Worm (Caenorhabditis elegans) whole organism, L1 larva: Measurements from ENCODE around the gene idpc-3.

Experiments used
- F16B12.6 ChIP-seq: fragments of 150-350 bp; optimal IDR thresholded peaks from 2 replicates; lab custom pipeline; 2014; ENCODE audit warnings: missing biosample characterization, missing genetic modification characterization
- Y116A8C.19 ChIP-seq: sonication (generic microtip); optimal IDR thresholded peaks from 2 replicates; lab custom pipeline; 2016; ENCODE audit warnings: missing compliant biosample characterization, missing genetic modification characterization, borderline replicate concordance
- aha-1 ChIP-seq: fragments of 150-350 bp; optimal IDR thresholded peaks from 2 replicates; lab custom pipeline; 2014; ENCODE audit warnings: missing biosample characterization, missing genetic modification characterization
- aly-2 ChIP-seq: fragments of 150-350 bp; optimal IDR thresholded peaks from 2 replicates; lab custom pipeline; 2014; ENCODE audit warnings: missing biosample characterization, missing genetic modification characterization
- blmp-1 ChIP-seq: fragments of 150-350 bp; optimal IDR thresholded peaks from 2 replicates; lab custom pipeline; 2014; ENCODE audit warnings: missing biosample characterization, missing genetic modification characterization
- ceh-63 ChIP-seq: fragments of 200-800 bp; sonication (Bioruptor generic); optimal IDR thresholded peaks from 2 replicates; lab custom pipeline; 2018; ENCODE audit warnings: mild to moderate bottlenecking, missing genetic modification characterization, missing compliant biosample characterization
- ceh-82 ChIP-seq, 3 experiments: fragments of 150-350 bp in 1 of 3; sonication (generic microtip) in 2 of 3; optimal IDR thresholded peaks; 2 replicates each; lab custom pipeline; 2014 to 2017; ENCODE audit warnings: missing biosample characterization in 3 of 3, missing genetic modification characterization in 3 of 3
- ces-1 ChIP-seq: fragments of 150-350 bp; optimal IDR thresholded peaks from 2 replicates; lab custom pipeline; 2014; ENCODE audit warnings: missing biosample characterization, missing genetic modification reagents, missing genetic modification characterization
- dpl-1 ChIP-seq, 3 experiments: fragments of 150-350 bp in 2 of 3; sonication (generic microtip) in 1 of 3; optimal IDR thresholded peaks; 2 replicates each; lab custom pipeline; 2014 to 2017; ENCODE audit warnings: missing biosample characterization in 3 of 3, missing genetic modification characterization in 3 of 3, missing genetic modification reagents in 3 of 3
- efl-1 ChIP-seq, 4 experiments: fragments of 150-350 bp; optimal IDR thresholded peaks in 3 of 4; peaks in 1 of 4; 1 replicate in 1 of 4; 2 replicates in 3 of 4; lab custom pipeline; 2014; ENCODE audit warnings: missing biosample characterization in 2 of 4, missing genetic modification characterization in 2 of 4, missing genetic modification reagents in 2 of 4
- egl-13 ChIP-seq: sonication (generic microtip); optimal IDR thresholded peaks from 2 replicates; lab custom pipeline; 2016; ENCODE audit warnings: missing genotype, missing genetic modification reagents, missing genetic modification characterization, missing compliant biosample characterization
- egl-27 ChIP-seq, 2 experiments: fragments of 150-350 bp in 1 of 2; sonication (generic microtip); optimal IDR thresholded peaks; 3 replicates each; lab custom pipeline; 2017 to 2018; ENCODE audit warnings: missing biosample characterization in 2 of 2, missing genetic modification characterization in 2 of 2, missing genetic modification reagents in 2 of 2
- elt-2 ChIP-seq: sonication (generic microtip); optimal IDR thresholded peaks from 2 replicates; lab custom pipeline; 2016; ENCODE audit warnings: missing genetic modification characterization, mild to moderate bottlenecking, inconsistent platforms, missing compliant biosample characterization, missing genetic modification reagents
- elt-3 ChIP-seq, 6 experiments: fragments of 150-350 bp in 1 of 6; sonication (generic microtip); optimal IDR thresholded peaks; 2 replicates each; lab custom pipeline; 2017 to 2018; ENCODE audit warnings: missing biosample characterization in 6 of 6, missing genetic modification characterization in 6 of 6, inconsistent platforms in 1 of 6
- fkh-4 ChIP-seq: sonication (generic microtip); optimal IDR thresholded peaks from 2 replicates; lab custom pipeline; 2016; ENCODE audit warnings: missing compliant biosample characterization, missing genetic modification characterization, borderline replicate concordance
- fos-1 ChIP-seq: fragments of 150-350 bp; optimal IDR thresholded peaks from 2 replicates; lab custom pipeline; 2014; ENCODE audit warnings: missing biosample characterization, missing genetic modification characterization
- grh-1 ChIP-seq: fragments of 200-800 bp; sonication (Bioruptor generic); IDR thresholded peaks from 2 replicates; pipeline ENCODE4 v1.3.6; 2022; ENCODE audit warnings: missing genetic modification reagents, missing genetic modification characterization, missing compliant biosample characterization
- hlh-4 ChIP-seq: sonication (generic microtip); optimal IDR thresholded peaks from 2 replicates; lab custom pipeline; 2016; ENCODE audit warnings: mild to moderate bottlenecking, missing genetic modification characterization, missing compliant biosample characterization
- hpl-2 ChIP-seq: fragments of 150-350 bp; optimal IDR thresholded peaks from 2 replicates; lab custom pipeline; 2014; ENCODE audit warnings: missing biosample characterization, missing genetic modification reagents, missing genetic modification characterization
- lin-14 ChIP-seq: fragments of 200-800 bp; sonication (Bioruptor generic); optimal IDR thresholded peaks from 2 replicates; lab custom pipeline; 2018; ENCODE audit warnings: mild to moderate bottlenecking, missing genetic modification characterization, moderate library complexity, missing compliant biosample characterization
- lin-15B ChIP-seq: fragments of 150-350 bp; sonication (generic microtip); optimal IDR thresholded peaks from 3 replicates; lab custom pipeline; 2014; ENCODE audit warnings: missing biosample characterization, missing genetic modification characterization
- lin-35 ChIP-seq, 2 experiments: fragments of 150-350 bp; optimal IDR thresholded peaks; 2 replicates each; lab custom pipeline; 2014; ENCODE audit warnings: missing biosample characterization in 2 of 2, missing genetic modification characterization in 2 of 2, missing genetic modification reagents in 2 of 2
- lsy-2 ChIP-seq, 2 experiments: fragments of 150-350 bp; optimal IDR thresholded peaks; 2 replicates each; lab custom pipeline; 2014; ENCODE audit warnings: missing biosample characterization in 2 of 2, missing genetic modification characterization in 2 of 2
- mab-9 ChIP-seq: fragments of 200-800 bp; sonication (Bioruptor generic); IDR thresholded peaks from 2 replicates; pipeline ENCODE4 v1.3.6; 2022; ENCODE audit warnings: missing genetic modification reagents, missing genetic modification characterization, missing compliant biosample characterization
- nhr-11 ChIP-seq: fragments of 150-350 bp; optimal IDR thresholded peaks from 2 replicates; lab custom pipeline; 2014; ENCODE audit warnings: missing biosample characterization, missing genetic modification characterization
- nhr-19 ChIP-seq: fragments of 200-800 bp; sonication (Bioruptor generic); conservative IDR thresholded peaks from 2 replicates; pipeline ENCODE4 v1.3.6; 2022; ENCODE audit warnings: missing genetic modification characterization, missing compliant biosample characterization
- nhr-20 ChIP-seq: sonication (generic microtip); optimal IDR thresholded peaks from 2 replicates; lab custom pipeline; 2016; ENCODE audit warnings: mild to moderate bottlenecking, missing genetic modification characterization, missing compliant biosample characterization
- nhr-28 ChIP-seq: fragments of 150-350 bp; optimal IDR thresholded peaks from 2 replicates; lab custom pipeline; 2014; ENCODE audit warnings: missing biosample characterization, missing genetic modification characterization
- nhr-71 ChIP-seq: sonication (generic microtip); optimal IDR thresholded peaks from 2 replicates; lab custom pipeline; 2016; ENCODE audit warnings: mild to moderate bottlenecking, missing genetic modification characterization, moderate library complexity, missing compliant biosample characterization
- nhr-84 ChIP-seq: sonication (generic microtip); optimal IDR thresholded peaks from 2 replicates; lab custom pipeline; 2017; ENCODE audit warnings: missing biosample characterization, missing genetic modification characterization
- nhr-85 ChIP-seq: sonication (generic microtip); peaks from one replicate; lab custom pipeline; 2016; ENCODE audit warnings: missing genetic modification characterization, inconsistent platforms, missing compliant biosample characterization
- skn-1 ChIP-seq: fragments of 150-350 bp; optimal IDR thresholded peaks from 2 replicates; lab custom pipeline; 2014; ENCODE audit warnings: missing biosample characterization, missing genetic modification characterization
- snpc-4 ChIP-seq: fragments of 150-350 bp; optimal IDR thresholded peaks from 2 replicates; lab custom pipeline; 2014; ENCODE audit warnings: missing biosample characterization, missing genetic modification characterization
- snu-23 ChIP-seq: sonication (generic microtip); optimal IDR thresholded peaks from 2 replicates; lab custom pipeline; 2016; ENCODE audit warnings: missing genetic modification characterization, missing compliant biosample characterization
- sox-4 ChIP-seq: sonication (generic microtip); optimal IDR thresholded peaks from 2 replicates; lab custom pipeline; 2016; ENCODE audit warnings: missing genetic modification characterization, missing compliant biosample characterization
- swsn-7 ChIP-seq: sonication (generic microtip); optimal IDR thresholded peaks from 2 replicates; lab custom pipeline; 2016; ENCODE audit warnings: missing genetic modification characterization, missing compliant biosample characterization
- tbx-2 ChIP-seq: sonication (generic microtip); optimal IDR thresholded peaks from 2 replicates; lab custom pipeline; 2016; ENCODE audit warnings: missing genetic modification characterization, missing compliant biosample characterization
- unc-86 ChIP-seq: sonication (generic microtip); optimal IDR thresholded peaks from 2 replicates; lab custom pipeline; 2016; ENCODE audit warnings: missing genetic modification characterization, missing compliant biosample characterization
- unc-98 ChIP-seq: fragments of 200-800 bp; sonication (Bioruptor generic); IDR thresholded peaks from 2 replicates; pipeline ENCODE4 v1.3.6; 2022; ENCODE audit warnings: missing genetic modification characterization, missing compliant biosample characterization
- vab-15 ChIP-seq: sonication (generic microtip); optimal IDR thresholded peaks from 2 replicates; lab custom pipeline; 2017; ENCODE audit warnings: missing genotype, mild to moderate bottlenecking, missing genetic modification characterization, missing compliant biosample characterization
- ztf-4 ChIP-seq: fragments of 150-350 bp; optimal IDR thresholded peaks from 2 replicates; lab custom pipeline; 2014; ENCODE audit warnings: missing biosample characterization, missing genetic modification characterization

The idpc-3 gene

ce11 chrV:9664620-9665019 lies 35.6 kb upstream of the idpc-3 start (continued):
- TF ChIP-seq lin-15B (tag; lab: Kevin White, UChicago) (no peak), egl-13 (tag; lab: Kevin White, UChicago) (no peak), mab-9 (no peak), lin-14 (GFP tag; lab: Kevin White, UChicago) (peak; percentile 84), sox-4 (no peak)

ce11 chrV:9663948-9664347 lies 34.9 kb upstream of the idpc-3 start:
- TF ChIP-seq efl-1 (optimal IDR thresholded peaks at IDR 0.05; lab: Kevin White, UChicago) (no peak), efl-1 (GFP tag; optimal IDR thresholded peaks at IDR 0.05 in 1 of 2; lab: Kevin White, UChicago) (peak in 1 of 2 experiments; percentile 28), ces-1 (GFP tag; lab: Kevin White, UChicago) (no peak)

DNA sequence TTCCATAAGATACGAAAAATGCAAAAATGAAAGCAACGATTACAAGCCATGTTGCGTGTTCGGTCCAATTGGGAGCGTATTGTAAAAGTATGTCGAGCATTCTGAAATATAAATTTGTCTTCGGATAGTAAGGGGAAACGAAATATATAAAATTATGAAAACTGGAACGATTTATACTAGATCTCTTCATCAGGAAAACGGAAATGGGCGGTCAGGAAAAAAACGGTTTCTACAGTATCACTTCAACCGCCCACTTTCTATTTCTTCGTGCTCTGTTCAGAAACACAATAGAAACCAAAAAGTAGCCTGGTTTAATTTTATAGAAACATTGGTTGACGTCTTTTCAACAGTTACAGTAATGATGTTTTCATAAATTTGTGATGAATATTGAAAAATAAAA lies 32.5 kb upstream of the idpc-3 start, which contains the start of gene pitr-4:
Gene pitr-4, minus strand, starts transcription at position 101 of the 400 bp plus-strand sequence.
- TF ChIP-seq unc-86 (tag; lab: Kevin White, UChicago) (no peak), fos-1 (tag; lab: Kevin White, UChicago) (no peak)

ce11 chrV:9654154-9654805 lies 25.3 kb upstream of the idpc-3 start, which contains the start of gene cyp-29A4:
TSS of gene cyp-29A4 (plus strand) at chrV:9654755.
- TF ChIP-seq lin-14 (GFP tag; lab: Kevin White, UChicago) (peak; percentile 57), snu-23 (peak; percentile 31), ztf-4 (tag; lab: Kevin White, UChicago) (no peak), Y116A8C.19 (tag; lab: Kevin White, UChicago) (no peak), grh-1 (GFP tag; lab: Robert Waterston, UW) (peak; percentile 68), nhr-20 (peak; percentile 66), tbx-2 (tag; lab: Kevin White, UChicago) (no peak), lin-35 (GFP tag; optimal IDR thresholded peaks at IDR 0.05; lab: Kevin White, UChicago) (peak in 1 of 2 experiments; percentile 29), nhr-85 (tag; lab: Kevin White, UChicago) (peak; percentile 89), elt-3 (tag; optimal IDR thresholded peaks at IDR 0.05; lab: Kevin White, UChicago) (peak; percentile 69 to 96 (median 92)), blmp-1 (peak; percentile 58), vab-15 (tag; lab: Kevin White, UChicago) (peak; percentile 39), nhr-71 (tag; lab: Kevin White, UChicago) (peak; percentile 72), nhr-19 (GFP tag; lab: Robert Waterston, UW) (peak; percentile 44), F16B12.6 (no peak)

ce11 chrV:9651294-9651693 lies 22.3 kb upstream of the idpc-3 start, which contains the start of gene T06E4.21:
TSS of gene T06E4.21 (plus strand) at chrV:9651594.
- no peak for TF ChIP-seq ceh-63 (GFP tag; lab: Kevin White, UChicago)
- TF ChIP-seq swsn-7 (tag; lab: Kevin White, UChicago) = no peak
- TF ChIP-seq F16B12.6 = no peak
- no peak for TF ChIP-seq nhr-11 (tag; lab: Kevin White, UChicago)
- TF ChIP-seq sox-4 = no peak
- no peak for TF ChIP-seq egl-27 (tag; optimal IDR thresholded peaks at IDR 0.05; lab: Kevin White, UChicago)
- no peak for TF ChIP-seq elt-3 (tag; optimal IDR thresholded peaks at IDR 0.05; lab: Kevin White, UChicago)
- TF ChIP-seq nhr-84 = no peak

- TF ChIP-seq nhr-19 (GFP tag; lab: Robert Waterston, UW) (no peak), ztf-4 (tag; lab: Kevin White, UChicago) (no peak), elt-3 (tag; optimal IDR thresholded peaks at IDR 0.05; lab: Kevin White, UChicago) (no peak), aha-1 (tag; lab: Kevin White, UChicago) (no peak), lin-14 (GFP tag; lab: Kevin White, UChicago) (no peak), skn-1 (no peak), hlh-4 (tag; lab: Kevin White, UChicago) (no peak), mab-9 (no peak), nhr-28 (tag; lab: Kevin White, UChicago) (no peak), fos-1 (tag; lab: Kevin White, UChicago) (no peak), dpl-1 (GFP tag; optimal IDR thresholded peaks at IDR 0.05; lab: Kevin White, UChicago) (peak; percentile 50 to 82 (median 70)), ceh-82 (tag; optimal IDR thresholded peaks at IDR 0.05; lab: Kevin White, UChicago) (no peak), lin-35 (GFP tag; optimal IDR thresholded peaks at IDR 0.05; lab: Kevin White, UChicago) (peak; percentile 49 to 87), snpc-4 (no peak), unc-98 (GFP tag; lab: Robert Waterston, UW) (no peak), aly-2 (tag; lab: Kevin White, UChicago) (no peak), elt-2 (no peak), hpl-2 (GFP tag; lab: Kevin White, UChicago) (no peak), fkh-4 (tag; lab: Kevin White, UChicago) (no peak), lsy-2 (tag; optimal IDR thresholded peaks at IDR 0.05; lab: Kevin White, UChicago) (no peak), F16B12.6 (no peak)
These were observed 16.5 kb upstream of the idpc-3 start, which contains the start of the genes atl-1 and hcp-2 for ce11 chrV:9645507-9645906. TSS of gene atl-1 (minus strand) at chrV:9645595. TSS of gene hcp-2 (plus strand) at chrV:9645859.
